Fruit fly (Drosophila melanogaster) S2 (cell line): Measurements from ENCODE around the gene SecCl.

Experiments
- CG8478 ChIP-seq: fragments of >200 bp; optimal IDR thresholded peaks from 2 replicates; lab custom pipeline; 2018
- CTCF ChIP-seq, 2 experiments: fragments of >200 bp; optimal IDR thresholded peaks; 2 replicates each; lab custom pipeline; 2018

DNA sequence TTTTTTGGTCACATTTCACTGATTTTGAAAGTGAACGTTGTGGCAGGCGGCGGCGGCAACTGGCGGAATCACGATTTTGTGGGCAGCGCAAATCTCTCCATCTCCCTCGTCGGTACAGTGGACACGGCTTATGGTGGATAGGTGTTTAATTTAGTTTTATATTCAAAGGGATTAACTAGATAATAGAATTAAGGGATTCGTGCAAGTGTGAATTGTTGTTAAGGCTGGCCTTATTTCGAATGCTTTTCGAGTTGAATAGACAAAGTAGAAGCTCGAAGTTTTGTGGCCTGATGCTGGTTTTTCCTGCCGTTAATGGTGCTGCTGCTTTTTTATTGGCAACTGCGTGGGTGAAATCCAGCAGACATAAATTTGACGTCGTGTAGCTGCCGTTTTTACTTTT is 28.0 kb downstream of the SecCl start:
- TF ChIP-seq CG8478 (lab: Kevin White, UChicago) (no peak), CTCF (optimal IDR thresholded peaks at IDR 0.05; lab: Kevin White, UChicago) (no peak)
